Worm (Caenorhabditis elegans) whole organism, L4 larva: ENCODE measurements around the gene srt-7.
A peak's percentile ranks its signal among the peaks of the same experiment; 100 is the strongest.

Source experiments
- F10B5.3 ChIP-seq: sonication (generic microtip); optimal IDR thresholded peaks from 2 replicates; lab custom pipeline; 2016; ENCODE audit warnings: mild to moderate bottlenecking, missing genetic modification characterization, missing compliant biosample characterization
- F26F4.8 ChIP-seq: fragments of 200-800 bp; sonication (Bioruptor generic); conservative IDR thresholded peaks from 2 replicates; pipeline ENCODE4 v1.3.6; 2022; ENCODE audit warnings: missing genetic modification characterization, missing compliant biosample characterization
- F49E8.2 ChIP-seq: sonication (generic microtip); optimal IDR thresholded peaks from 2 replicates; lab custom pipeline; 2016; ENCODE audit warnings: missing compliant biosample characterization, mild to moderate bottlenecking, missing genetic modification characterization, borderline replicate concordance
- T26A8.4 ChIP-seq: fragments of 200-800 bp; sonication (Bioruptor generic); IDR thresholded peaks from 2 replicates; pipeline ENCODE4 v1.3.6; 2022; ENCODE audit warnings: missing genetic modification characterization, missing compliant biosample characterization
- Y48G9A.11 ChIP-seq: fragments of 200-800 bp; sonication (Bioruptor generic); IDR thresholded peaks from 2 replicates; pipeline ENCODE4 v1.3.6; 2022; ENCODE audit warnings: missing genetic modification reagents, missing genetic modification characterization, missing compliant biosample characterization
- Y75B8A.6 ChIP-seq: fragments of 200-800 bp; sonication (Bioruptor generic); IDR thresholded peaks from 2 replicates; pipeline ENCODE4 v1.3.6; 2022; ENCODE audit warnings: missing genetic modification reagents, missing genetic modification characterization, missing compliant biosample characterization
- aha-1 ChIP-seq: fragments of 150-350 bp; peaks from one replicate; lab custom pipeline; 2014; ENCODE audit warnings: missing biosample characterization, missing genetic modification characterization
- attf-4 ChIP-seq: sonication (generic microtip); optimal IDR thresholded peaks from 3 replicates; lab custom pipeline; 2017; ENCODE audit warnings: missing biosample characterization, missing genetic modification characterization
- ceh-20 ChIP-seq: fragments of 200-800 bp; sonication (Bioruptor generic); IDR thresholded peaks from 2 replicates; pipeline ENCODE4 v1.3.6; 2022; ENCODE audit warnings: missing genetic modification reagents, missing genetic modification characterization, missing compliant biosample characterization
- ceh-44 ChIP-seq: fragments of 200-800 bp; sonication (Bioruptor generic); IDR thresholded peaks from 2 replicates; pipeline ENCODE4 v1.3.6; 2022; ENCODE audit warnings: missing genetic modification reagents, missing genetic modification characterization, missing compliant biosample characterization
- ceh-82 ChIP-seq: sonication (generic microtip); optimal IDR thresholded peaks from 2 replicates; lab custom pipeline; 2017; ENCODE audit warnings: missing biosample characterization, missing genetic modification characterization
- ctbp-1 ChIP-seq: fragments of 200-800 bp; sonication (Bioruptor generic); IDR thresholded peaks from 2 replicates; pipeline ENCODE4 v1.3.6; 2022; ENCODE audit warnings: missing genetic modification reagents, missing genetic modification characterization, missing compliant biosample characterization
- daf-16 ChIP-seq, 3 experiments: sonication (generic microtip); optimal IDR thresholded peaks; 2 replicates each; lab custom pipeline; 2016 to 2017; ENCODE audit warnings: missing genetic modification characterization in 3 of 3, missing genetic modification reagents in 3 of 3, mild to moderate bottlenecking in 2 of 3, missing compliant biosample characterization in 2 of 3, missing biosample characterization in 1 of 3, moderate library complexity in 1 of 3
- daf-8 ChIP-seq: fragments of 200-800 bp; sonication (Bioruptor generic); IDR thresholded peaks from 2 replicates; pipeline ENCODE4 v1.3.6; 2022; ENCODE audit warnings: missing genetic modification characterization, missing compliant biosample characterization
- dmd-6 ChIP-seq: fragments of 200-800 bp; sonication (Bioruptor generic); IDR thresholded peaks from 2 replicates; pipeline ENCODE4 v1.3.6; 2022; ENCODE audit warnings: missing genetic modification reagents, missing genetic modification characterization, missing compliant biosample characterization
- fos-1 ChIP-seq: fragments of 150-350 bp; optimal IDR thresholded peaks from 2 replicates; lab custom pipeline; 2014; ENCODE audit warnings: missing biosample characterization, missing genetic modification characterization
- hif-1 ChIP-seq, 2 experiments: sonication (generic microtip); optimal IDR thresholded peaks; 2 replicates each; lab custom pipeline; 2016 to 2017; ENCODE audit warnings: missing compliant biosample characterization in 2 of 2, missing genetic modification characterization in 2 of 2, missing genetic modification reagents in 2 of 2, missing genotype in 2 of 2, mild to moderate bottlenecking in 1 of 2
- hlh-11 ChIP-seq: fragments of 200-800 bp; sonication (Bioruptor generic); optimal IDR thresholded peaks from 2 replicates; lab custom pipeline; 2018; ENCODE audit warnings: mild to moderate bottlenecking, missing genetic modification characterization, missing compliant biosample characterization
- hlh-30 ChIP-seq: sonication (generic microtip); optimal IDR thresholded peaks from 2 replicates; lab custom pipeline; 2017; ENCODE audit warnings: antibody characterized with exemption, mild to moderate bottlenecking, missing genetic modification characterization, missing compliant biosample characterization; ENCODE audit not compliant: insufficient read depth
- hmg-1.1 ChIP-seq: fragments of 200-800 bp; sonication (Bioruptor generic); IDR thresholded peaks from 2 replicates; pipeline ENCODE4 v1.3.6; 2022; ENCODE audit warnings: missing genetic modification reagents, missing genetic modification characterization, missing compliant biosample characterization
- lim-7 ChIP-seq: fragments of 200-800 bp; sonication (Bioruptor generic); IDR thresholded peaks from 2 replicates; pipeline ENCODE4 v1.3.6; 2022; ENCODE audit warnings: missing genetic modification characterization, missing compliant biosample characterization
- lin-13 ChIP-seq: fragments of 150-350 bp; optimal IDR thresholded peaks from 2 replicates; lab custom pipeline; 2014; ENCODE audit warnings: missing biosample characterization, missing genetic modification reagents, missing genetic modification characterization
- lir-3 ChIP-seq: sonication (generic microtip); optimal IDR thresholded peaks from 2 replicates; lab custom pipeline; 2016; ENCODE audit warnings: mild to moderate bottlenecking, missing genetic modification characterization, missing compliant biosample characterization
- lsy-2 ChIP-seq, 2 experiments: fragments of 150-350 bp in 1 of 2; sonication (generic microtip) in 1 of 2; optimal IDR thresholded peaks; 2 replicates each; lab custom pipeline; 2014 to 2017; ENCODE audit warnings: missing biosample characterization in 2 of 2, missing genetic modification characterization in 2 of 2
- madf-9 ChIP-seq: fragments of 200-800 bp; sonication (Bioruptor generic); conservative IDR thresholded peaks from 2 replicates; pipeline ENCODE4 v1.3.6; 2022; ENCODE audit warnings: missing genetic modification reagents, missing genetic modification characterization, missing compliant biosample characterization
- mxl-3 ChIP-seq: fragments of 200-800 bp; sonication (Bioruptor generic); optimal IDR thresholded peaks from 2 replicates; lab custom pipeline; 2018; ENCODE audit warnings: mild to moderate bottlenecking, missing genetic modification characterization, missing compliant biosample characterization
- nhr-237 ChIP-seq: sonication (generic microtip); optimal IDR thresholded peaks from 2 replicates; lab custom pipeline; 2017; ENCODE audit warnings: missing biosample characterization, missing genetic modification characterization
- nhr-28 ChIP-seq: fragments of 150-350 bp; optimal IDR thresholded peaks from 2 replicates; lab custom pipeline; 2014; ENCODE audit warnings: missing biosample characterization, missing genetic modification characterization
- nhr-41 ChIP-seq: fragments of 200-800 bp; sonication (Bioruptor generic); IDR thresholded peaks from 2 replicates; pipeline ENCODE4 v1.3.6; 2022; ENCODE audit warnings: missing genetic modification reagents, missing genetic modification characterization, missing compliant biosample characterization
- nhr-48 ChIP-seq: sonication (generic microtip); optimal IDR thresholded peaks from 2 replicates; lab custom pipeline; 2016; ENCODE audit warnings: mild to moderate bottlenecking, missing genetic modification characterization, missing compliant biosample characterization
- pqm-1 ChIP-seq: sonication (generic microtip); optimal IDR thresholded peaks from 2 replicates; lab custom pipeline; 2017; ENCODE audit warnings: missing biosample characterization, missing genetic modification characterization
- unc-62 ChIP-seq, 3 experiments: fragments of 150-350 bp in 1 of 3; sonication (generic microtip); optimal IDR thresholded peaks in 2 of 3; peaks in 1 of 3; 1 replicate in 1 of 3; 2 replicates in 2 of 3; lab custom pipeline; 2014 to 2017; ENCODE audit warnings: missing biosample characterization in 3 of 3, missing genetic modification characterization in 3 of 3, missing genetic modification reagents in 3 of 3, missing genotype in 1 of 3
- zag-1 ChIP-seq: fragments of 150-350 bp; optimal IDR thresholded peaks from 2 replicates; lab custom pipeline; 2014; ENCODE audit warnings: missing biosample characterization, missing genetic modification characterization
- ztf-11 ChIP-seq: fragments of 150-350 bp; optimal IDR thresholded peaks from 2 replicates; lab custom pipeline; 2014; ENCODE audit warnings: missing biosample characterization, missing genetic modification characterization
- ztf-7 ChIP-seq: fragments of 150-350 bp; optimal IDR thresholded peaks from 2 replicates; lab custom pipeline; 2014; ENCODE audit warnings: missing biosample characterization, missing genetic modification characterization

srt-7 gene

ce11 chrV:3112198-3112597 is 30.6 kb downstream of the srt-7 start:
- TF ChIP-seq attf-4 (tag; lab: Kevin White, UChicago) (no peak), nhr-28 (tag; lab: Kevin White, UChicago) (peak; percentile 85), unc-62 (GFP tag; optimal IDR thresholded peaks at IDR 0.05 in 1 of 2; lab: Kevin White, UChicago) (peak in 1 of 2 experiments; percentile 53), unc-62 (tag; optimal IDR thresholded peaks at IDR 0.05; lab: Kevin White, UChicago) (no peak), pqm-1 (tag; lab: Kevin White, UChicago) (peak; percentile 66)

- no peak for TF ChIP-seq lin-13 (GFP tag; lab: Kevin White, UChicago)
- no peak for TF ChIP-seq F49E8.2 (tag; lab: Kevin White, UChicago)
- TF ChIP-seq daf-16 (GFP tag; optimal IDR thresholded peaks at IDR 0.05; lab: Kevin White, UChicago) = no peak
- TF ChIP-seq daf-16 (tag; optimal IDR thresholded peaks at IDR 0.05; lab: Kevin White, UChicago) = no peak
- no peak for TF ChIP-seq zag-1 (tag; lab: Kevin White, UChicago)
- no peak for TF ChIP-seq mxl-3 (GFP tag; lab: Kevin White, UChicago)
- no peak for TF ChIP-seq hlh-30 (tag; lab: Kevin White, UChicago)
- TF ChIP-seq hmg-1.1 = no peak
- no peak for TF ChIP-seq ztf-11 (tag; lab: Kevin White, UChicago)
These were observed 32.2 kb downstream of the srt-7 start, which contains the start of gene Y73C8C.8 for ce11 chrV:3113751-3114150. Y73C8C.8 (minus strand) TSS chrV:3113851.

ce11 chrV:3114973-3115372 is 33.4 kb downstream of the srt-7 start, which contains the start of gene Y73C8C.3:
Y73C8C.3 (plus strand) TSS chrV:3115273.
- no peak for TF ChIP-seq ztf-7 (tag; lab: Kevin White, UChicago)
- TF ChIP-seq ceh-82 (tag; lab: Kevin White, UChicago) = no peak
- no peak for TF ChIP-seq hlh-11
- TF ChIP-seq ceh-44 (GFP tag; lab: Robert Waterston, UW) = no peak
- no peak for TF ChIP-seq nhr-41 (GFP tag; lab: Robert Waterston, UW)
- TF ChIP-seq aha-1 = no peak
- TF ChIP-seq fos-1 = no peak
- TF ChIP-seq F26F4.8 (GFP tag; lab: Robert Waterston, UW) = no peak
- no peak for TF ChIP-seq nhr-237 (tag; lab: Kevin White, UChicago)
- TF ChIP-seq lir-3 (tag; lab: Kevin White, UChicago) = no peak
- no peak for TF ChIP-seq madf-9
- no peak for TF ChIP-seq nhr-48 (tag; lab: Kevin White, UChicago)
- TF ChIP-seq Y75B8A.6 (GFP tag; lab: Robert Waterston, UW) = no peak
- no peak for TF ChIP-seq F10B5.3 (tag; lab: Kevin White, UChicago)
- TF ChIP-seq T26A8.4 (GFP tag; lab: Robert Waterston, UW) = no peak
- no peak for TF ChIP-seq ctbp-1 (GFP tag; lab: Robert Waterston, UW)
- TF ChIP-seq, all 104 proteins: peak for 0

ce11 chrV:3118167-3118566 is 36.6 kb downstream of the srt-7 start, which contains the start of gene clec-210:
clec-210 (plus strand) TSS chrV:3118377.
- TF ChIP-seq hlh-11 = no peak
- TF ChIP-seq unc-62 (GFP tag; optimal IDR thresholded peaks at IDR 0.05 in 1 of 2; lab: Kevin White, UChicago) = no peak
- no peak for TF ChIP-seq unc-62 (tag; optimal IDR thresholded peaks at IDR 0.05; lab: Kevin White, UChicago)
- TF ChIP-seq dmd-6 = peak; percentile 50
- TF ChIP-seq lim-7 (GFP tag; lab: Robert Waterston, UW) = no peak
- TF ChIP-seq pqm-1 (tag; lab: Kevin White, UChicago) = peak; percentile 52
- TF ChIP-seq nhr-28 (tag; lab: Kevin White, UChicago) = peak; percentile 92

ce11 chrV:3119185-3119584 is 37.6 kb downstream of the srt-7 start:
- TF ChIP-seq hif-1 (tag; optimal IDR thresholded peaks at IDR 0.05; lab: Kevin White, UChicago) = no peak
- TF ChIP-seq Y48G9A.11 (GFP tag; lab: Robert Waterston, UW) = no peak
- TF ChIP-seq dmd-6 = peak; percentile 49; the same call in 1 of the 2 replicates
- TF ChIP-seq nhr-28 (tag; lab: Kevin White, UChicago) = peak; percentile 87
- no peak for TF ChIP-seq lsy-2 (tag; optimal IDR thresholded peaks at IDR 0.05; lab: Kevin White, UChicago)
- TF ChIP-seq daf-8 = no peak
- peak; percentile 51 for TF ChIP-seq pqm-1 (tag; lab: Kevin White, UChicago)
- TF ChIP-seq ceh-20 (GFP tag; lab: Robert Waterston, UW) = no peak
